Worm (Caenorhabditis elegans) whole organism, L1 larva: ENCODE measurements around the gene Y51A2D.13.

ENCODE experiments used
- ama-1 ChIP-seq: fragments of 150-350 bp; optimal IDR thresholded peaks from 2 replicates; lab custom pipeline; 2014
- ceh-82 ChIP-seq, 3 experiments: fragments of 150-350 bp in 1 of 3; sonication (generic microtip) in 2 of 3; optimal IDR thresholded peaks; 2 replicates each; lab custom pipeline; 2014 to 2017; ENCODE audit warnings: missing biosample characterization in 3 of 3, missing genetic modification characterization in 3 of 3
- egl-27 ChIP-seq, 2 experiments: fragments of 150-350 bp in 1 of 2; sonication (generic microtip); optimal IDR thresholded peaks; 3 replicates each; lab custom pipeline; 2017 to 2018; ENCODE audit warnings: missing biosample characterization in 2 of 2, missing genetic modification characterization in 2 of 2, missing genetic modification reagents in 2 of 2
- elt-3 ChIP-seq, 6 experiments: fragments of 150-350 bp in 1 of 6; sonication (generic microtip); optimal IDR thresholded peaks; 2 replicates each; lab custom pipeline; 2017 to 2018; ENCODE audit warnings: missing biosample characterization in 6 of 6, missing genetic modification characterization in 6 of 6, inconsistent platforms in 1 of 6
- nhr-12 ChIP-seq: sonication (generic microtip); optimal IDR thresholded peaks from 2 replicates; lab custom pipeline; 2017; ENCODE audit warnings: missing biosample characterization, missing genetic modification characterization
- nhr-237 ChIP-seq: fragments of 150-350 bp; optimal IDR thresholded peaks from 2 replicates; lab custom pipeline; 2014; ENCODE audit warnings: missing biosample characterization, missing genetic modification characterization
- nhr-28 ChIP-seq: fragments of 150-350 bp; optimal IDR thresholded peaks from 2 replicates; lab custom pipeline; 2014; ENCODE audit warnings: missing biosample characterization, missing genetic modification characterization
- tbx-2 ChIP-seq: sonication (generic microtip); optimal IDR thresholded peaks from 2 replicates; lab custom pipeline; 2016; ENCODE audit warnings: missing genetic modification characterization, missing compliant biosample characterization
- ztf-11 ChIP-seq, 2 experiments: sonication (generic microtip); optimal IDR thresholded peaks; 2 replicates each; lab custom pipeline; 2016 to 2017; ENCODE audit warnings: missing genetic modification characterization in 2 of 2, missing biosample characterization in 1 of 2, missing compliant biosample characterization in 1 of 2

ce11 chrV:18536015-18536414 is 43.6 kb downstream of the Y51A2D.13 start:
- TF ChIP-seq nhr-12 (tag; lab: Kevin White, UChicago) (no peak), nhr-237 (tag; lab: Kevin White, UChicago) (no peak), ama-1 (no peak), nhr-28 (no peak), elt-3 (tag; optimal IDR thresholded peaks at IDR 0.05; lab: Kevin White, UChicago) (no peak), egl-27 (tag; optimal IDR thresholded peaks at IDR 0.05; lab: Kevin White, UChicago) (no peak), tbx-2 (tag; lab: Kevin White, UChicago) (no peak), ceh-82 (tag; optimal IDR thresholded peaks at IDR 0.05; lab: Kevin White, UChicago) (no peak), ztf-11 (tag; optimal IDR thresholded peaks at IDR 0.05; lab: Kevin White, UChicago) (no peak)
